Fruit fly (Drosophila melanogaster): ENCODE data around the gene Alp1.

Alp1 gene

DNA sequence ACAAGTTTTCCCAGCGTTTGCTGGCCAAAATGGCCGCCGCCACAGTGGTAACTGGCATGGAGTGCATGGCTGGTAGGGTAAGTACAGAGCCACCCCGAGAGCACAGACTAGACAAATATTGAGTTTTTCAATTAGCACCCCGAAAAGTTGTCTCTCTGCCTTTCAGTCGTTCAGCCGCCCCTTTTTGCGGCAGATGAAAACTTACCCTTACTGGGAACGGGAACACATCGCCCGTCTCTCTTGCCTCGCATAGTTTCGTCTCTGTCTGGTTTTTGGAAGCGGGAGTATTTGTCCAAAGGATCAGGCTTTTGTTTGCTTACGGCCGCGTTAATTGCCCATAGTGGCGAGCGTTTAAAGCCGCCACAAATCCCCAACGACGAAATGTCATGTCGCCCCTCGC lies 14.1 kb upstream of the Alp1 start (continued):
- TF ChIP-seq gce (GFP tag; IDR thresholded peaks at IDR 0.05), result no peak
- no peak for TF ChIP-seq CG14667 (GFP tag; IDR thresholded peaks at IDR 0.05)
- TF ChIP-seq sd (tag; optimal IDR thresholded peaks at IDR 0.05), result no peak
- no peak for TF ChIP-seq MBD-R2 (GFP tag; IDR thresholded peaks at IDR 0.05)
- TF ChIP-seq CG3995 (GFP tag; optimal IDR thresholded peaks at IDR 0.05), result no peak

DNA sequence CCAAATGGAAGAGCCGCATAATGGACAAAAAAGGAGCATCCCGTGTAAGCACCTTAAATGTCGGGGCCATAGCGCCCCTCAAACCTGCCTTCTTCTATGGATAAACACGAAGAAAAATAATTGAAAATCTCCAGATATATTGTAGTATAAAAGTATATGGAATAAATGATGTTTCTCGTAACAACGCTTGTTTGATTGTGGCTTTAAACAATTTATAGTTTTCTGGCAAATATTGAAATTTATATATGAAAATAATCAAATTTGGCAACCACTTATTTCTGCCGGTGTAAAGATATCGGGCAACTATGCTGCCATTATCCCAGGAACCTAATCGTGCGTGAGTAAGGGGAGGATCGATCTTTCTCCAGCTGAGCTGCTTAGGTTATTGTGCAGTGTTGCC lies 10.6 kb upstream of the Alp1 start:
- peak; percentile 39 for TF ChIP-seq CG18262 (tag; optimal IDR thresholded peaks at IDR 0.05)
- TF ChIP-seq chinmo (GFP tag; IDR thresholded peaks at IDR 0.05; ENCODE audit: partially characterized antibody), result no peak
- TF ChIP-seq lola (GFP tag; optimal IDR thresholded peaks at IDR 0.05), result peak in 1 of 3 experiments; percentile 17
- peak; percentile 17 for TF ChIP-seq phol (tag; optimal IDR thresholded peaks at IDR 0.05)
- TF ChIP-seq CG9727 (GFP tag; optimal IDR thresholded peaks at IDR 0.05), result peak; percentile 45
- TF ChIP-seq CG17829 (tag; optimal IDR thresholded peaks at IDR 0.05), result peak; percentile 6
- TF ChIP-seq CG15696 (tag; optimal IDR thresholded peaks at IDR 0.05), result peak; percentile 19
- TF ChIP-seq CG4404 (GFP tag; IDR thresholded peaks at IDR 0.05), result peak; percentile 20; the same call in 1 of the 2 replicates
- TF ChIP-seq ac (GFP tag; optimal IDR thresholded peaks at IDR 0.05), result peak; percentile 24
- TF ChIP-seq Aef1 (GFP tag; IDR thresholded peaks at IDR 0.05), result no peak
- peak; percentile 1 for TF ChIP-seq CG16815 (GFP tag; optimal IDR thresholded peaks at IDR 0.05)
- TF ChIP-seq chif (GFP tag; optimal IDR thresholded peaks at IDR 0.05), result peak in 1 of 2 experiments; percentile 0
- TF ChIP-seq CG2712 (tag; optimal IDR thresholded peaks at IDR 0.05), result peak; percentile 38
- TF ChIP-seq sens (GFP tag), result peak; percentile 82
- peak; percentile 50 for TF ChIP-seq fd102C (GFP tag; optimal IDR thresholded peaks at IDR 0.05)
- TF ChIP-seq dmrt11E (tag; optimal IDR thresholded peaks at IDR 0.05), result peak; percentile 59
- TF ChIP-seq CG14710 (tag; optimal IDR thresholded peaks at IDR 0.05), result peak; percentile 23
- no peak for TF ChIP-seq NK7.1 (GFP tag; optimal IDR thresholded peaks at IDR 0.05)
- no peak for TF ChIP-seq prd (optimal IDR thresholded peaks at IDR 0.05)
- TF ChIP-seq prd (GFP tag; IDR thresholded peaks at IDR 0.05), result peak; percentile 48; the same call in 1 of the 3 replicates
- no peak for TF ChIP-seq grn (GFP tag; optimal IDR thresholded peaks at IDR 0.05)
- TF ChIP-seq CG10267 (tag; optimal IDR thresholded peaks at IDR 0.05), result peak; percentile 24
- TF ChIP-seq bsh (GFP tag; optimal IDR thresholded peaks at IDR 0.05), result peak in 1 of 2 experiments; percentile 27
- TF ChIP-seq zen (tag; optimal IDR thresholded peaks at IDR 0.05), result peak; percentile 56
- TF ChIP-seq CG11398 (GFP tag; optimal IDR thresholded peaks at IDR 0.05), result no peak
- TF ChIP-seq CG10979 (tag; optimal IDR thresholded peaks at IDR 0.05), result peak; percentile 41
- peak; percentile 39 for TF ChIP-seq gem (tag; optimal IDR thresholded peaks at IDR 0.05)
- no peak for TF ChIP-seq Eip74EF (GFP tag; optimal IDR thresholded peaks at IDR 0.05)

DNA sequence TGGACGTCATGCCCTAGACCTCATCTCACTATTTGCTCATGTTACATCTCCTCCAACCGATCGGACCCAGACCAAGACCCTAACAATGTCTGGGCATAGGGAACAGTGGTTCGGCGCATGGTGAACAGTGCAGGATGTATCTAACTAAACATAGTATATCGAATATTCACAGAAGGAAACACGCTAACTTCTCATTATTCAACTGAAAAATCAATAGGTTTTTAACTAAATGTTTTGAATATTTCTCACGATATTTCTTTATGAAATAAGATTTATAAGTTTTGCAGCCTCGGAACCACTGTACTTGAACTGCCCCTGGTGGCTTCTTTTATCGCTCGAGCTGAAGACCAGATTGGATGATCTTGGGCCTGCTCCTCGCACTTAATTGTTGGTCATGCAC lies 9.0 kb upstream of the Alp1 start:
- TF ChIP-seq btn (GFP tag; optimal IDR thresholded peaks at IDR 0.05), result peak; percentile 32
- TF ChIP-seq CG3281 (GFP tag; optimal IDR thresholded peaks at IDR 0.05), result no peak
- TF ChIP-seq CG42726 (GFP tag; IDR thresholded peaks at IDR 0.05; ENCODE audit: partially characterized antibody), result no peak
- TF ChIP-seq CG34224 (GFP tag; IDR thresholded peaks at IDR 0.05; ENCODE audit: partially characterized antibody), result no peak
- TF ChIP-seq Bdp1 (GFP tag; optimal IDR thresholded peaks at IDR 0.05), result peak; percentile 13
- no peak for TF ChIP-seq Lim3 (GFP tag; IDR thresholded peaks at IDR 0.05)
- TF ChIP-seq sr (GFP tag; IDR thresholded peaks at IDR 0.05), result no peak
- TF ChIP-seq Dip2 (GFP tag; IDR thresholded peaks at IDR 0.05), result no peak
- TF ChIP-seq CG7786 (GFP tag; optimal IDR thresholded peaks at IDR 0.05), result peak; percentile 42
- peak; percentile 38 to 75 for TF ChIP-seq chif (GFP tag; optimal IDR thresholded peaks at IDR 0.05)
- TF ChIP-seq CG7987 (GFP tag; optimal IDR thresholded peaks at IDR 0.05), result no peak
- no peak for TF ChIP-seq chinmo (GFP tag; IDR thresholded peaks at IDR 0.05; ENCODE audit: partially characterized antibody)
- peak; percentile 71 for TF ChIP-seq CG8388 (GFP tag; optimal IDR thresholded peaks at IDR 0.05)
- TF ChIP-seq CG13424 (tag; optimal IDR thresholded peaks at IDR 0.05), result peak; percentile 34
- TF ChIP-seq CG16813 (GFP tag; IDR thresholded peaks at IDR 0.05; ENCODE audit: partially characterized antibody), result no peak
- TF ChIP-seq YL-1 (GFP tag; optimal IDR thresholded peaks at IDR 0.05), result no peak
- TF ChIP-seq CG18262 (tag; optimal IDR thresholded peaks at IDR 0.05), result peak; percentile 86
- TF ChIP-seq inv (GFP tag; IDR thresholded peaks at IDR 0.05; ENCODE audit: partially characterized antibody), result no peak
- peak; percentile 66 for TF ChIP-seq CG3407 (GFP tag; optimal IDR thresholded peaks at IDR 0.05)

All from whole organism, embryonic.